Worm (Caenorhabditis elegans) whole organism, L3 larva: ENCODE data around the gene nlp-30.

Source experiments
- aly-2 ChIP-seq: fragments of 150-350 bp; optimal IDR thresholded peaks from 2 replicates; lab custom pipeline; 2014; ENCODE audit warnings: missing biosample characterization, missing genetic modification characterization
- ama-1 ChIP-seq: fragments of 150-350 bp; optimal IDR thresholded peaks from 2 replicates; lab custom pipeline; 2018
- lin-15B ChIP-seq: fragments of 150-350 bp; optimal IDR thresholded peaks from 2 replicates; lab custom pipeline; 2014; ENCODE audit warnings: missing biosample characterization, missing genetic modification characterization
- nhr-11 ChIP-seq: fragments of 150-350 bp; optimal IDR thresholded peaks from 2 replicates; lab custom pipeline; 2014; ENCODE audit warnings: missing biosample characterization, missing genetic modification characterization
- nhr-77 ChIP-seq: fragments of 150-350 bp; optimal IDR thresholded peaks from 2 replicates; lab custom pipeline; 2014; ENCODE audit warnings: missing biosample characterization, missing genetic modification characterization
- pha-4 ChIP-seq: fragments of 150-350 bp; optimal IDR thresholded peaks from 2 replicates; lab custom pipeline; 2014; ENCODE audit warnings: missing biosample characterization, missing genetic modification reagents, missing genetic modification characterization

ce11 chrV:3981680-3982079 is at the start of gene nlp-30:
- no peak for TF ChIP-seq ama-1 (lab: Kevin White, UChicago)
- TF ChIP-seq pha-4 (tag; lab: Kevin White, UChicago): no peak
- TF ChIP-seq lin-15B (tag; lab: Kevin White, UChicago): no peak
- TF ChIP-seq aly-2: no peak
- no peak for TF ChIP-seq nhr-77
- no peak for TF ChIP-seq nhr-11 (tag; lab: Kevin White, UChicago)
